Worm (Caenorhabditis elegans): ENCODE data around the gene nhr-101.
A peak's percentile ranks its signal among the peaks of the same experiment; 100 is the strongest.

Gene nhr-101

DNA sequence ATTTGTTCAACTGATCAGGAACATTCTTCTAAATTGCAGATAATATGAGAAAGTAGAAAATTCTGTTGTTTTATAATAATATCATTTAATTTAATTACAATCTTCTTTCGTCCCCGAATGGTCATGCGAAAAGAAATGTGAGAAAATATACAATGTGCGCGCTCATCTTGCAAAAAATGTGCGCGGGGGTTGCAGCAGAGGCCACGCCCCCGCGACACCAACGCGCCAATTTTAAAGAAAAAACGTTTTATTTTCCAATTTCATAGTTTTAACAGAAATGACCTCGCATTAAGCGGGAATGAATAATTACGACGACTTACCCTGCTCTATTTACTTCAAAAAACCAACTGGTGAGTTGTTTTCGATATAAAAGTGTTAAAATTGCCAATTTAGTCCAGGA, 40.2 kb downstream of the nhr-101 start, which contains the start of gene sas-5 (continued):
- peak; percentile 6 for TF ChIP-seq pax-1 (tag; optimal IDR thresholded peaks at IDR 0.05)
- peak; percentile 21 for TF ChIP-seq tbx-7 (tag; optimal IDR thresholded peaks at IDR 0.05)
- TF ChIP-seq unc-3 (GFP tag; conservative IDR thresholded peaks at IDR 0.05), result peak; percentile 61; the same call in 1 of the 2 replicates
- peak; percentile 73 for TF ChIP-seq unc-3 (tag; optimal IDR thresholded peaks at IDR 0.05)
- peak; percentile 79 for TF ChIP-seq nfya-1 (tag; optimal IDR thresholded peaks at IDR 0.05)
- TF ChIP-seq ceh-22 (tag; optimal IDR thresholded peaks at IDR 0.05), result no peak
- peak; percentile 74 for TF ChIP-seq pat-9 (tag; optimal IDR thresholded peaks at IDR 0.05)
- TF ChIP-seq hlh-6 (tag; optimal IDR thresholded peaks at IDR 0.05), result peak; percentile 36
- peak; percentile 42 for TF ChIP-seq unc-42 (tag; optimal IDR thresholded peaks at IDR 0.05)
- no peak for TF ChIP-seq sdc-2 (tag; optimal IDR thresholded peaks at IDR 0.05)
- peak; percentile 87 for TF ChIP-seq tbx-2 (tag; optimal IDR thresholded peaks at IDR 0.05)
- peak; percentile 80 for TF ChIP-seq C38D4.7 (GFP tag; optimal IDR thresholded peaks at IDR 0.05)
- TF ChIP-seq ceh-24 (tag; optimal IDR thresholded peaks at IDR 0.05), result peak; percentile 44
- no peak for TF ChIP-seq nhr-11 (tag; optimal IDR thresholded peaks at IDR 0.05)
- peak; percentile 40 for TF ChIP-seq ceh-9 (tag; optimal IDR thresholded peaks at IDR 0.05)
- TF ChIP-seq ceh-31 (tag; optimal IDR thresholded peaks at IDR 0.05), result peak; percentile 79
- TF ChIP-seq madf-2 (tag; optimal IDR thresholded peaks at IDR 0.05), result peak; percentile 75
- peak; percentile 61 for TF ChIP-seq rnt-1 (tag; optimal IDR thresholded peaks at IDR 0.05)
- peak; percentile 59 for TF ChIP-seq npax-4 (tag; optimal IDR thresholded peaks at IDR 0.05)
- peak; percentile 71 for TF ChIP-seq C08G9.2 (tag; optimal IDR thresholded peaks at IDR 0.05)
- TF ChIP-seq sox-4 (tag; optimal IDR thresholded peaks at IDR 0.05), result peak; percentile 88
- TF ChIP-seq T23F11.4 (GFP tag; optimal IDR thresholded peaks at IDR 0.05), result peak; percentile 60
- peak; percentile 83 for TF ChIP-seq che-1 (tag; optimal IDR thresholded peaks at IDR 0.05)
- TF ChIP-seq ahr-1 (tag; optimal IDR thresholded peaks at IDR 0.05), result peak; percentile 62
- TF ChIP-seq elt-2 (tag; optimal IDR thresholded peaks at IDR 0.05), result peak; percentile 93
- TF ChIP-seq ceh-6 (GFP tag; optimal IDR thresholded peaks at IDR 0.05), result peak; percentile 63
- peak; percentile 57 for TF ChIP-seq hlh-15 (tag; optimal IDR thresholded peaks at IDR 0.05)
- peak; percentile 77 for TF ChIP-seq odd-2 (tag; optimal IDR thresholded peaks at IDR 0.05)
- TF ChIP-seq eyg-1 (tag; optimal IDR thresholded peaks at IDR 0.05), result peak; percentile 65
- TF ChIP-seq pha-2 (tag; optimal IDR thresholded peaks at IDR 0.05), result peak; percentile 62
- peak; percentile 20 for TF ChIP-seq pros-1 (tag; optimal IDR thresholded peaks at IDR 0.05)
- TF ChIP-seq lim-6 (tag; optimal IDR thresholded peaks at IDR 0.05), result peak; percentile 66

DNA sequence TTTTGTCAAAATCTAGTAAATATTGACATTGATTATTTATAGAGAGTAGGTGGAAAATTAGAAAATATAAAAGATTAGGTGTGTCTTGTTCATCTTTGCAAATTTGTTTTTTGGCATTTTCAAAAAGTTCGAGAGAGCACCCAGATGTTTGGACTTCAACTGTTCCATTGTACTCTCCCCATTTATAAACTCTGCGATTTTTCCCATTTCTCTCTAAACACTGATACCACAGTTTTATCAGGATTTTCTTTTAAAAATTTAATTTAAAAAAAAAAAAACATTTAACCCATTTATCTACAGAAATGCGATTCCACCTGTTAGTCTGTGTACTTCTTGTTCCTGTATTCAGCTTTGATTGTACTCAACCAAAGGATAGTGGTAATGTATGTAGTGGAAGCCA, 42.7 kb downstream of the nhr-101 start, which contains the start of gene tag-290:
tag-290 (plus strand) TSS at position 301 of the 400 bp plus-strand sequence.
- TF ChIP-seq madf-2 (tag; optimal IDR thresholded peaks at IDR 0.05), result no peak
- TF ChIP-seq F13H6.1 (tag; optimal IDR thresholded peaks at IDR 0.05), result no peak
- TF ChIP-seq pha-2 (tag; optimal IDR thresholded peaks at IDR 0.05), result no peak
- no peak for TF ChIP-seq hlh-8 (tag; optimal IDR thresholded peaks at IDR 0.05)
- no peak for TF ChIP-seq pax-1 (tag; optimal IDR thresholded peaks at IDR 0.05)
- TF ChIP-seq pha-4 (tag; optimal IDR thresholded peaks at IDR 0.05), result no peak
- no peak for TF ChIP-seq pag-3 (tag; optimal IDR thresholded peaks at IDR 0.05; ENCODE audit: borderline replicate concordance)
- TF ChIP-seq ref-2 (tag; optimal IDR thresholded peaks at IDR 0.05), result no peak
- no peak for TF ChIP-seq ceh-34 (tag; optimal IDR thresholded peaks at IDR 0.05)
- TF ChIP-seq nhr-232 (tag; optimal IDR thresholded peaks at IDR 0.05), result no peak
- no peak for TF ChIP-seq elt-2 (tag; optimal IDR thresholded peaks at IDR 0.05)
- no peak for TF ChIP-seq dmd-4 (tag; optimal IDR thresholded peaks at IDR 0.05; ENCODE audit: borderline replicate concordance)
- no peak for TF ChIP-seq T23F11.4 (GFP tag; optimal IDR thresholded peaks at IDR 0.05)
- TF ChIP-seq C08G9.2 (tag; optimal IDR thresholded peaks at IDR 0.05), result no peak

All from whole organism, late embryonic.